Worm (Caenorhabditis elegans) whole organism, late embryonic: ENCODE results near the gene R07E5.4.

Source experiments
- C08G9.2 ChIP-seq: sonication (generic microtip); optimal IDR thresholded peaks from 2 replicates; lab custom pipeline; 2016; ENCODE audit warnings: mild to moderate bottlenecking, missing genetic modification characterization, moderate library complexity, missing compliant biosample characterization
- C38D4.7 ChIP-seq: fragments of 200-800 bp; sonication (Bioruptor generic); optimal IDR thresholded peaks from 2 replicates; lab custom pipeline; 2018; ENCODE audit warnings: mild to moderate bottlenecking, missing genetic modification characterization, moderate library complexity, missing compliant biosample characterization
- F13H6.1 ChIP-seq: sonication (generic microtip); optimal IDR thresholded peaks from 2 replicates; lab custom pipeline; 2016; ENCODE audit warnings: missing genetic modification characterization, missing compliant biosample characterization
- K02D7.2 ChIP-seq: sonication (generic microtip); optimal IDR thresholded peaks from 2 replicates; lab custom pipeline; 2017; ENCODE audit warnings: mild to moderate bottlenecking, missing genetic modification characterization, missing compliant biosample characterization
- Y22D7AL.16 ChIP-seq: sonication (generic microtip); optimal IDR thresholded peaks from 2 replicates; lab custom pipeline; 2016; ENCODE audit warnings: missing genetic modification characterization, missing compliant biosample characterization
- ceh-14 ChIP-seq: sonication (generic microtip); optimal IDR thresholded peaks from 2 replicates; lab custom pipeline; 2016; ENCODE audit warnings: missing genotype, missing genetic modification characterization, missing compliant biosample characterization
- ceh-19 ChIP-seq: fragments of 200-800 bp; sonication (Bioruptor generic); optimal IDR thresholded peaks from 2 replicates; lab custom pipeline; 2018; ENCODE audit warnings: mild to moderate bottlenecking, missing genetic modification characterization, missing compliant biosample characterization
- ceh-2 ChIP-seq: sonication (generic microtip); optimal IDR thresholded peaks from 2 replicates; lab custom pipeline; 2016; ENCODE audit warnings: missing genotype, missing genetic modification characterization, missing compliant biosample characterization
- ceh-24 ChIP-seq: sonication (generic microtip); optimal IDR thresholded peaks from 2 replicates; lab custom pipeline; 2016; ENCODE audit warnings: mild to moderate bottlenecking, missing genetic modification characterization, missing compliant biosample characterization
- ceh-34 ChIP-seq: sonication (generic microtip); optimal IDR thresholded peaks from 2 replicates; lab custom pipeline; 2016; ENCODE audit warnings: mild to moderate bottlenecking, missing genetic modification characterization, missing compliant biosample characterization
- ceh-45 ChIP-seq: fragments of 200-800 bp; sonication (Bioruptor generic); IDR thresholded peaks from 2 replicates; pipeline ENCODE4 v1.3.6; 2022; ENCODE audit warnings: missing genetic modification reagents, missing genetic modification characterization, missing compliant biosample characterization
- ceh-6 ChIP-seq: fragments of 200-800 bp; sonication (Bioruptor generic); optimal IDR thresholded peaks from 2 replicates; lab custom pipeline; 2018; ENCODE audit warnings: mild to moderate bottlenecking, missing genetic modification characterization, missing compliant biosample characterization
- ceh-9 ChIP-seq: sonication (generic microtip); optimal IDR thresholded peaks from 2 replicates; lab custom pipeline; 2016; ENCODE audit warnings: mild to moderate bottlenecking, missing genetic modification characterization, inconsistent platforms, missing compliant biosample characterization
- che-1 ChIP-seq: sonication (generic microtip); optimal IDR thresholded peaks from 2 replicates; lab custom pipeline; 2016; ENCODE audit warnings: mild to moderate bottlenecking, missing genetic modification characterization, missing compliant biosample characterization
- dmd-4 ChIP-seq: sonication (generic microtip); optimal IDR thresholded peaks from 2 replicates; lab custom pipeline; 2016; ENCODE audit warnings: borderline replicate concordance, missing genetic modification characterization, missing compliant biosample characterization
- elt-2 ChIP-seq: sonication (generic microtip); optimal IDR thresholded peaks from 2 replicates; lab custom pipeline; 2016; ENCODE audit warnings: missing genetic modification reagents, missing genetic modification characterization, missing compliant biosample characterization
- elt-4 ChIP-seq: sonication (generic microtip); optimal IDR thresholded peaks from 2 replicates; lab custom pipeline; 2016; ENCODE audit warnings: missing genetic modification characterization, missing compliant biosample characterization
- fax-1 ChIP-seq: sonication (generic microtip); optimal IDR thresholded peaks from 2 replicates; lab custom pipeline; 2016; ENCODE audit warnings: missing genotype, missing genetic modification characterization, missing compliant biosample characterization
- fkh-10 ChIP-seq: fragments of 150-350 bp; optimal IDR thresholded peaks from 2 replicates; lab custom pipeline; 2014; ENCODE audit warnings: missing biosample characterization, missing genetic modification reagents, missing genetic modification characterization
- fkh-6 ChIP-seq: sonication (generic microtip); optimal IDR thresholded peaks from 2 replicates; lab custom pipeline; 2016; ENCODE audit warnings: missing genetic modification characterization, missing compliant biosample characterization
- hlh-15 ChIP-seq: sonication (generic microtip); optimal IDR thresholded peaks from 2 replicates; lab custom pipeline; 2016; ENCODE audit warnings: missing genetic modification characterization, missing compliant biosample characterization
- hlh-30 ChIP-seq: sonication (generic microtip); optimal IDR thresholded peaks from 2 replicates; lab custom pipeline; 2017; ENCODE audit warnings: antibody characterized with exemption, missing genetic modification characterization, missing compliant biosample characterization; ENCODE audit not compliant: insufficient read depth
- hlh-6 ChIP-seq: sonication (generic microtip); optimal IDR thresholded peaks from 2 replicates; lab custom pipeline; 2016; ENCODE audit warnings: missing genotype, missing genetic modification characterization, missing compliant biosample characterization
- hlh-8 ChIP-seq: sonication (generic microtip); optimal IDR thresholded peaks from 2 replicates; lab custom pipeline; 2016; ENCODE audit warnings: missing genotype, missing genetic modification characterization, missing compliant biosample characterization
- lin-11 ChIP-seq: fragments of 200-800 bp; sonication (Bioruptor generic); optimal IDR thresholded peaks from 2 replicates; lab custom pipeline; 2018; ENCODE audit warnings: mild to moderate bottlenecking, missing genetic modification characterization, missing compliant biosample characterization
- madf-2 ChIP-seq: sonication (generic microtip); optimal IDR thresholded peaks from 2 replicates; lab custom pipeline; 2017; ENCODE audit warnings: missing genetic modification characterization, missing compliant biosample characterization
- nfya-1 ChIP-seq: sonication (generic microtip); optimal IDR thresholded peaks from 2 replicates; lab custom pipeline; 2017; ENCODE audit warnings: missing genetic modification characterization, mild to moderate bottlenecking, missing compliant biosample characterization, antibody characterized with exemption, moderate library complexity
- nhr-232 ChIP-seq: sonication (generic microtip); optimal IDR thresholded peaks from 2 replicates; lab custom pipeline; 2016; ENCODE audit warnings: missing genetic modification characterization, missing compliant biosample characterization
- npax-4 ChIP-seq: sonication (generic microtip); optimal IDR thresholded peaks from 2 replicates; lab custom pipeline; 2016; ENCODE audit warnings: missing genetic modification characterization, missing compliant biosample characterization
- pat-9 ChIP-seq: fragments of 200-800 bp; sonication (Bioruptor generic); optimal IDR thresholded peaks from 2 replicates; lab custom pipeline; 2018; ENCODE audit warnings: mild to moderate bottlenecking, missing genetic modification characterization, moderate library complexity, missing compliant biosample characterization
- pax-1 ChIP-seq: fragments of 150-350 bp; optimal IDR thresholded peaks from 2 replicates; lab custom pipeline; 2014; ENCODE audit warnings: missing biosample characterization, missing genetic modification characterization
- pha-2 ChIP-seq: sonication (generic microtip); optimal IDR thresholded peaks from 2 replicates; lab custom pipeline; 2017; ENCODE audit warnings: mild to moderate bottlenecking, missing genetic modification characterization, missing compliant biosample characterization
- ref-2 ChIP-seq: sonication (generic microtip); optimal IDR thresholded peaks from 2 replicates; lab custom pipeline; 2016; ENCODE audit warnings: missing genetic modification characterization, missing compliant biosample characterization
- rnt-1 ChIP-seq: sonication (generic microtip); optimal IDR thresholded peaks from 2 replicates; lab custom pipeline; 2016; ENCODE audit warnings: missing genetic modification characterization, missing compliant biosample characterization
- sdc-2 ChIP-seq: sonication (generic microtip); optimal IDR thresholded peaks from 2 replicates; lab custom pipeline; 2016; ENCODE audit warnings: missing genotype, missing genetic modification characterization, missing compliant biosample characterization
- sox-2 ChIP-seq: fragments of 200-800 bp; sonication (Bioruptor generic); IDR thresholded peaks from 2 replicates; pipeline ENCODE4 v1.3.6; 2022; ENCODE audit warnings: missing genetic modification reagents, missing genetic modification characterization, missing compliant biosample characterization
- sox-4 ChIP-seq: sonication (generic microtip); optimal IDR thresholded peaks from 2 replicates; lab custom pipeline; 2017; ENCODE audit warnings: mild to moderate bottlenecking, missing genetic modification characterization, inconsistent platforms, missing compliant biosample characterization
- syd-9 ChIP-seq: sonication (generic microtip); optimal IDR thresholded peaks from 2 replicates; lab custom pipeline; 2016; ENCODE audit warnings: mild to moderate bottlenecking, missing genetic modification characterization, moderate library complexity, missing compliant biosample characterization
- tbx-2 ChIP-seq: sonication (generic microtip); optimal IDR thresholded peaks from 2 replicates; lab custom pipeline; 2016; ENCODE audit warnings: missing genetic modification characterization, missing compliant biosample characterization
- ttx-3 ChIP-seq: sonication (generic microtip); optimal IDR thresholded peaks from 2 replicates; lab custom pipeline; 2016; ENCODE audit warnings: missing genetic modification reagents, missing genetic modification characterization, missing compliant biosample characterization
- unc-3 ChIP-seq, 2 experiments: fragments of 200-800 bp in 1 of 2; sonication (Bioruptor generic) in 1 of 2; sonication (generic microtip) in 1 of 2; conservative IDR thresholded peaks in 1 of 2; optimal IDR thresholded peaks in 1 of 2; 2 replicates each; pipeline versions ENCODE4 v1.3.6 to Lab custom; 2016 to 2022; ENCODE audit warnings: missing compliant biosample characterization in 2 of 2, missing genetic modification characterization in 2 of 2, missing genetic modification reagents in 1 of 2
- unc-42 ChIP-seq: sonication (generic microtip); optimal IDR thresholded peaks from 2 replicates; lab custom pipeline; 2016; ENCODE audit warnings: missing genotype, missing genetic modification characterization, missing compliant biosample characterization
- unc-86 ChIP-seq: sonication (generic microtip); optimal IDR thresholded peaks from 2 replicates; lab custom pipeline; 2016; ENCODE audit warnings: missing genetic modification characterization, missing compliant biosample characterization
- zip-5 ChIP-seq: sonication (generic microtip); optimal IDR thresholded peaks from 2 replicates; lab custom pipeline; 2016; ENCODE audit warnings: missing genetic modification characterization, missing compliant biosample characterization
- ztf-16 ChIP-seq: sonication (generic microtip); optimal IDR thresholded peaks from 2 replicates; lab custom pipeline; 2017; ENCODE audit warnings: missing genetic modification characterization, missing compliant biosample characterization

Gene R07E5.4

ce11 chrIII:4419117-4419978 is 24.8 kb downstream of the R07E5.4 start, which contains the start of the genes R07E5.7 and cku-80:
Gene R07E5.7 (minus strand): TSS chrIII:4419167.
Gene cku-80 (plus strand): TSS chrIII:4419848.
- TF ChIP-seq rnt-1 = no peak
- peak; percentile 17 for TF ChIP-seq unc-42
- no peak for TF ChIP-seq fkh-10 (GFP tag; lab: Kevin White, UChicago)
- no peak for TF ChIP-seq elt-4 (tag; lab: Kevin White, UChicago)
- TF ChIP-seq sox-4 (tag; lab: Kevin White, UChicago) = no peak
- peak; percentile 64 for TF ChIP-seq hlh-30 (tag; lab: Kevin White, UChicago)
- TF ChIP-seq lin-11 (tag; lab: Kevin White, UChicago) = no peak
- TF ChIP-seq ceh-45 (GFP tag; lab: Robert Waterston, UW) = no peak
- TF ChIP-seq F13H6.1 (tag; lab: Kevin White, UChicago) = no peak
- peak; percentile 53 for TF ChIP-seq nfya-1 (tag; lab: Kevin White, UChicago)
- TF ChIP-seq nhr-232 = no peak
- no peak for TF ChIP-seq hlh-8
- peak; percentile 20 for TF ChIP-seq ceh-34
- no peak for TF ChIP-seq fkh-6 (tag; lab: Kevin White, UChicago)
- no peak for TF ChIP-seq ceh-9 (tag; lab: Kevin White, UChicago)
- TF ChIP-seq pax-1 (tag; lab: Kevin White, UChicago) = no peak
- TF ChIP-seq unc-86 = no peak
- TF ChIP-seq hlh-15 (tag; lab: Kevin White, UChicago) = no peak
- no peak for TF ChIP-seq Y22D7AL.16
- no peak for TF ChIP-seq pha-2 (tag; lab: Kevin White, UChicago)
- no peak for TF ChIP-seq dmd-4 (tag; lab: Kevin White, UChicago)
- TF ChIP-seq ceh-24 = no peak
- peak; percentile 12 for TF ChIP-seq pat-9 (tag; lab: Kevin White, UChicago)
- TF ChIP-seq elt-2 (tag; lab: Kevin White, UChicago) = peak; percentile 39

- TF ChIP-seq pha-2 (tag; lab: Kevin White, UChicago) (peak; percentile 64), ceh-24 (peak; percentile 40), ceh-2 (tag; lab: Kevin White, UChicago) (peak; percentile 63), unc-86 (peak; percentile 49), ceh-14 (tag; lab: Kevin White, UChicago) (peak; percentile 43), dmd-4 (tag; lab: Kevin White, UChicago) (peak; percentile 24), syd-9 (tag; lab: Kevin White, UChicago) (peak; percentile 22), ceh-19 (GFP tag; lab: Kevin White, UChicago) (peak; percentile 63), Y22D7AL.16 (peak; percentile 35), sox-4 (tag; lab: Kevin White, UChicago) (peak; percentile 59), tbx-2 (peak; percentile 7), fax-1 (tag; lab: Kevin White, UChicago) (peak; percentile 5), sox-2 (GFP tag; lab: Robert Waterston, UW) (peak; percentile 91), hlh-15 (tag; lab: Kevin White, UChicago) (peak; percentile 32), zip-5 (tag; lab: Kevin White, UChicago) (peak; percentile 40), ztf-16 (tag; lab: Kevin White, UChicago) (peak; percentile 17), che-1 (peak; percentile 73), C08G9.2 (tag; lab: Kevin White, UChicago) (peak; percentile 24), ref-2 (tag; lab: Kevin White, UChicago) (peak; percentile 44), fkh-6 (tag; lab: Kevin White, UChicago) (peak; percentile 62), lin-11 (tag; lab: Kevin White, UChicago) (peak; percentile 14), ceh-45 (GFP tag; lab: Robert Waterston, UW) (peak; percentile 82), unc-3 (GFP tag; conservative IDR thresholded peaks at IDR 0.05; lab: Robert Waterston, UW) (peak; percentile 80), unc-3 (tag; optimal IDR thresholded peaks at IDR 0.05; lab: Kevin White, UChicago) (peak; percentile 17), K02D7.2 (peak; percentile 58), ttx-3 (peak; percentile 54), nhr-232 (peak; percentile 53), elt-2 (tag; lab: Kevin White, UChicago) (peak; percentile 57), pat-9 (tag; lab: Kevin White, UChicago) (peak; percentile 66), ceh-6 (peak; percentile 42), npax-4 (tag; lab: Kevin White, UChicago) (peak; percentile 48), hlh-6 (tag; lab: Kevin White, UChicago) (peak; percentile 67), sdc-2 (tag; lab: Kevin White, UChicago) (peak; percentile 40), madf-2 (tag; lab: Kevin White, UChicago) (peak; percentile 33), ceh-34 (peak; percentile 32), C38D4.7 (GFP tag; lab: Kevin White, UChicago) (peak; percentile 70)
These were observed 32.2 kb downstream of the R07E5.4 start for ce11 chrIII:4426711-4427218.
